Worm (Caenorhabditis elegans): ENCODE measurements around the gene ccm-2.

Gene ccm-2

ce11 chrIV:1844624-1845023 is 10.2 kb downstream of the ccm-2 start:
- TF ChIP-seq jun-1 (tag; optimal IDR thresholded peaks at IDR 0.05) (no peak), nhr-77 (tag; optimal IDR thresholded peaks at IDR 0.05) (no peak), ama-1 (optimal IDR thresholded peaks at IDR 0.05) (no peak), snpc-4 (tag; optimal IDR thresholded peaks at IDR 0.05) (no peak), ceh-82 (tag; optimal IDR thresholded peaks at IDR 0.05) (no peak), ceh-28 (tag; optimal IDR thresholded peaks at IDR 0.05) (no peak)

ce11 chrIV:1845061-1845460 is 10.6 kb downstream of the ccm-2 start:
- TF ChIP-seq nfya-1 (tag; optimal IDR thresholded peaks at IDR 0.05; ENCODE audit: insufficient read depth): peak; percentile 54
- no peak for TF ChIP-seq daf-12 (tag; optimal IDR thresholded peaks at IDR 0.05)
- no peak for TF ChIP-seq ztf-4 (tag; optimal IDR thresholded peaks at IDR 0.05)
- TF ChIP-seq lin-39 (tag; optimal IDR thresholded peaks at IDR 0.05): peak; percentile 35
- peak; percentile 14 for TF ChIP-seq lin-15B (tag; optimal IDR thresholded peaks at IDR 0.05)
- no peak for TF ChIP-seq jun-1 (tag; optimal IDR thresholded peaks at IDR 0.05)
- TF ChIP-seq pha-4 (tag; optimal IDR thresholded peaks at IDR 0.05): peak; percentile 32
- TF ChIP-seq ama-1 (optimal IDR thresholded peaks at IDR 0.05): no peak
- TF ChIP-seq elt-2 (tag; optimal IDR thresholded peaks at IDR 0.05): peak; percentile 94
- peak; percentile 69 for TF ChIP-seq pqm-1 (tag; optimal IDR thresholded peaks at IDR 0.05)
- TF ChIP-seq ceh-82 (tag; optimal IDR thresholded peaks at IDR 0.05): no peak

ce11 chrIV:1846451-1846850 is 12.0 kb downstream of the ccm-2 start:
- TF ChIP-seq nhr-76 (tag; optimal IDR thresholded peaks at IDR 0.05) (no peak), nhr-28 (tag; optimal IDR thresholded peaks at IDR 0.05) (no peak), ceh-28 (tag; optimal IDR thresholded peaks at IDR 0.05) (no peak), eor-1 (tag; optimal IDR thresholded peaks at IDR 0.05) (no peak), nhr-67 (tag; optimal IDR thresholded peaks at IDR 0.05) (no peak), fos-1 (tag; optimal IDR thresholded peaks at IDR 0.05) (no peak), lsy-12 (tag; optimal IDR thresholded peaks at IDR 0.05) (no peak), sea-2 (GFP tag; optimal IDR thresholded peaks at IDR 0.05) (no peak), pha-4 (tag; optimal IDR thresholded peaks at IDR 0.05) (no peak), ama-1 (optimal IDR thresholded peaks at IDR 0.05) (no peak), ZK546.5 (tag; optimal IDR thresholded peaks at IDR 0.05) (no peak), skn-1 (tag; optimal IDR thresholded peaks at IDR 0.05) (no peak), egl-5 (tag; optimal IDR thresholded peaks at IDR 0.05) (no peak)

- TF ChIP-seq nhr-237 (tag; optimal IDR thresholded peaks at IDR 0.05) (no peak), egl-27 (tag; optimal IDR thresholded peaks at IDR 0.05) (no peak), nhr-28 (tag; optimal IDR thresholded peaks at IDR 0.05) (no peak)
Measured at ce11 chrIV:1847912-1848311, 13.5 kb downstream of the ccm-2 start, which contains the start of gene egl-4. egl-4 (plus strand) TSS chrIV:1848071.

ce11 chrIV:1853934-1854438 is 19.6 kb downstream of the ccm-2 start:
- TF ChIP-seq nhr-23 (tag; optimal IDR thresholded peaks at IDR 0.05) (peak; percentile 34), hmg-11 (tag; optimal IDR thresholded peaks at IDR 0.05) (no peak), nhr-43 (tag; optimal IDR thresholded peaks at IDR 0.05; ENCODE audit: poor library complexity, severe bottlenecking) (peak; percentile 12)

ce11 chrIV:1857866-1858271 is 23.4 kb downstream of the ccm-2 start:
- TF ChIP-seq tbx-2 (tag; optimal IDR thresholded peaks at IDR 0.05) (peak; percentile 27), jun-1 (tag; optimal IDR thresholded peaks at IDR 0.05) (peak; percentile 58), elt-2 (tag; optimal IDR thresholded peaks at IDR 0.05) (peak; percentile 83), ceh-82 (tag; optimal IDR thresholded peaks at IDR 0.05) (no peak), nhr-12 (tag; optimal IDR thresholded peaks at IDR 0.05) (no peak), nfya-1 (tag; optimal IDR thresholded peaks at IDR 0.05; ENCODE audit: insufficient read depth) (peak; percentile 88), mdl-1 (tag; optimal IDR thresholded peaks at IDR 0.05) (peak; percentile 66), lin-15B (tag; optimal IDR thresholded peaks at IDR 0.05) (peak; percentile 23), nhr-23 (tag; optimal IDR thresholded peaks at IDR 0.05) (peak; percentile 49), pha-4 (tag; optimal IDR thresholded peaks at IDR 0.05) (peak; percentile 78), lin-39 (tag; optimal IDR thresholded peaks at IDR 0.05) (peak; percentile 80), elt-3 (tag; optimal IDR thresholded peaks at IDR 0.05) (no peak), R02D3.7 (tag; optimal IDR thresholded peaks at IDR 0.05) (peak; percentile 29), pqm-1 (tag; optimal IDR thresholded peaks at IDR 0.05) (peak; percentile 81), ztf-11 (tag; optimal IDR thresholded peaks at IDR 0.05) (no peak), zag-1 (tag; optimal IDR thresholded peaks at IDR 0.05) (no peak), mml-1 (tag; optimal IDR thresholded peaks at IDR 0.05) (no peak), nhr-28 (tag; optimal IDR thresholded peaks at IDR 0.05) (no peak), nhr-11 (tag; optimal IDR thresholded peaks at IDR 0.05) (peak; percentile 66), nhr-43 (tag; optimal IDR thresholded peaks at IDR 0.05; ENCODE audit: poor library complexity, severe bottlenecking) (peak; percentile 31), hmg-11 (tag; optimal IDR thresholded peaks at IDR 0.05) (peak; percentile 71), nhr-25 (tag; optimal IDR thresholded peaks at IDR 0.05) (peak; percentile 46)
